Worm (Caenorhabditis elegans): ENCODE data around the gene D2023.1.

- TF ChIP-seq snpc-4 (tag; optimal IDR thresholded peaks at IDR 0.05) (no peak), ztf-11 (tag; optimal IDR thresholded peaks at IDR 0.05) (no peak), mep-1 (tag; optimal IDR thresholded peaks at IDR 0.05) (no peak)
These were observed 12.8 kb upstream of the D2023.1 start, which contains the start of gene F55A11.6 for ce11 chrV:11776538-11776937.

All from whole organism, L1 larva.